Fruit fly (Drosophila melanogaster) whole organism, prepupa: Measurements from ENCODE around the gene deltaCOP.

ENCODE experiments used
- CG10669 ChIP-seq: fragments of 200-800 bp; sonication (Bioruptor generic); optimal IDR thresholded peaks from 3 replicates; lab custom pipeline; 2018; ENCODE audit warnings: missing biosample characterization, mild to moderate bottlenecking, missing genetic modification characterization, moderate library complexity
- CG11902 ChIP-seq: fragments of 200-800 bp; sonication (Bioruptor generic); optimal IDR thresholded peaks from 3 replicates; lab custom pipeline; 2016; ENCODE audit warnings: missing biosample characterization, missing genetic modification characterization
- CG15336 ChIP-seq: fragments of 200-800 bp; sonication (Bioruptor generic); IDR thresholded peaks from 2 replicates; pipeline ENCODE4 v1.3.6; 2022; ENCODE audit warnings: missing biosample characterization, missing genetic modification characterization
- CG3032 ChIP-seq: fragments of 200-800 bp; optimal IDR thresholded peaks from 2 replicates; lab custom pipeline; 2019; ENCODE audit warnings: missing biosample characterization, mild to moderate bottlenecking, missing genetic modification characterization, moderate library complexity
- achi ChIP-seq: fragments of 200-800 bp; sonication (Bioruptor generic); optimal IDR thresholded peaks from 3 replicates; lab custom pipeline; 2016; ENCODE audit warnings: missing biosample characterization, missing genetic modification characterization
- fkh ChIP-seq: fragments of 200-800 bp; sonication (Bioruptor generic); optimal IDR thresholded peaks from 3 replicates; lab custom pipeline; 2017; ENCODE audit warnings: missing biosample characterization, mild to moderate bottlenecking, missing genetic modification characterization, moderate library complexity

- peak; percentile 80 for TF ChIP-seq CG11902
- TF ChIP-seq CG10669 (GFP tag; lab: Kevin White, UChicago): peak; percentile 88
- peak; percentile 65; the same call in 1 of the 2 replicates for TF ChIP-seq CG15336
- TF ChIP-seq achi (GFP tag; lab: Kevin White, UChicago): peak; percentile 83
- TF ChIP-seq CG3032: peak; percentile 83
- no peak for TF ChIP-seq fkh (GFP tag; lab: Kevin White, UChicago)
These were observed 21.1 kb downstream of the deltaCOP start for dm6 chrX:1840520-1840919.
